Worm (Caenorhabditis elegans) whole organism, early embryonic: ENCODE data around the gene his-3.

Experiments
- B0310.2 ChIP-seq: sonication (generic microtip); optimal IDR thresholded peaks from 2 replicates; lab custom pipeline; 2016; ENCODE audit warnings: mild to moderate bottlenecking, missing genetic modification characterization, missing compliant biosample characterization
- F13C5.2 ChIP-seq: sonication (generic microtip); optimal IDR thresholded peaks from 2 replicates; lab custom pipeline; 2017; ENCODE audit warnings: mild to moderate bottlenecking, missing genetic modification characterization, inconsistent platforms, missing compliant biosample characterization
- aly-1 ChIP-seq: sonication (generic microtip); optimal IDR thresholded peaks from 2 replicates; lab custom pipeline; 2016; ENCODE audit warnings: missing genetic modification characterization, missing compliant biosample characterization
- ama-1 ChIP-seq: fragments of 150-350 bp; optimal IDR thresholded peaks from 2 replicates; lab custom pipeline; 2014
- ceh-13 ChIP-seq: fragments of 200-800 bp; sonication (Bioruptor generic); optimal IDR thresholded peaks from 2 replicates; lab custom pipeline; 2018; ENCODE audit warnings: mild to moderate bottlenecking, missing genetic modification characterization, missing compliant biosample characterization
- ceh-36 ChIP-seq: sonication (generic microtip); optimal IDR thresholded peaks from 2 replicates; lab custom pipeline; 2016; ENCODE audit warnings: missing genetic modification characterization, inconsistent platforms, missing compliant biosample characterization
- ets-7 ChIP-seq: sonication (generic microtip); optimal IDR thresholded peaks from 2 replicates; lab custom pipeline; 2016; ENCODE audit warnings: missing genotype, missing genetic modification characterization, missing compliant biosample characterization
- flt-1 ChIP-seq: fragments of 200-800 bp; sonication (Bioruptor generic); IDR thresholded peaks from 2 replicates; pipeline ENCODE4 v1.3.6; 2022; ENCODE audit warnings: missing genetic modification characterization, missing compliant biosample characterization
- hmbx-1 ChIP-seq: sonication (generic microtip); optimal IDR thresholded peaks from 2 replicates; lab custom pipeline; 2016; ENCODE audit warnings: mild to moderate bottlenecking, missing genetic modification characterization, missing compliant biosample characterization
- hmg-4 ChIP-seq: fragments of 200-800 bp; sonication (Bioruptor generic); optimal IDR thresholded peaks from 2 replicates; lab custom pipeline; 2018; ENCODE audit warnings: mild to moderate bottlenecking, missing genetic modification characterization, missing compliant biosample characterization
- hnd-1 ChIP-seq: sonication (generic microtip); optimal IDR thresholded peaks from 2 replicates; lab custom pipeline; 2016; ENCODE audit warnings: missing genetic modification characterization, missing compliant biosample characterization
- pes-1 ChIP-seq: fragments of 200-800 bp; sonication (Bioruptor generic); IDR thresholded peaks from 2 replicates; pipeline ENCODE4 v1.3.6; 2022; ENCODE audit warnings: missing genetic modification reagents, missing genetic modification characterization, missing compliant biosample characterization
- scrt-1 ChIP-seq: fragments of 200-800 bp; sonication (Bioruptor generic); IDR thresholded peaks from 2 replicates; pipeline ENCODE4 v1.3.6; 2022; ENCODE audit warnings: missing genetic modification characterization, missing compliant biosample characterization
- sea-1 ChIP-seq: fragments of 200-800 bp; sonication (Bioruptor generic); conservative IDR thresholded peaks from 2 replicates; pipeline ENCODE4 v1.3.6; 2022; ENCODE audit warnings: missing genetic modification characterization, missing compliant biosample characterization
- tbx-11 ChIP-seq: fragments of 200-800 bp; sonication (Bioruptor generic); IDR thresholded peaks from 2 replicates; pipeline ENCODE4 v1.3.6; 2022; ENCODE audit warnings: missing genetic modification characterization, missing compliant biosample characterization
- tbx-37 ChIP-seq: fragments of 200-800 bp; sonication (Bioruptor generic); conservative IDR thresholded peaks from 2 replicates; pipeline ENCODE4 v1.3.6; 2022; ENCODE audit warnings: missing genetic modification reagents, missing genetic modification characterization, missing compliant biosample characterization
- tra-4 ChIP-seq: sonication (generic microtip); optimal IDR thresholded peaks from 2 replicates; lab custom pipeline; 2017; ENCODE audit warnings: missing genetic modification characterization, missing compliant biosample characterization

The his-3 gene

DNA sequence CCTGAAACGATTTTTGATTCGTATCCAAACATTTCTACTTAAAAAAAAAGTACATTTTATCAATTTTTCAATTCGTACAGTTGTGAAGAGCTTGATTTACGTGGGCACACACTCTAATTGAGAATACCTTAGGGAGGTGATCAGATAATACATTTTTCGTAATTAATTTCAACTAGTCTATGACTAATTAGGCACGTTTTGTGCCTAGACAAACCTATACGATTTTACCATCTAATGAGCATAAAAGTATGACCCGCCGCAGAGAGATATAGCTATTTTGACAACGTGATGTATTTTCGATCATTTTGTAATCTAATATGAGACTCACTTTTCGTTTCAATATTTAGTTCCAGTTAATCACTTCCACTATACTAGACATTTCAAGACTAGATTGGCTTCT lies 23.6 kb upstream of the his-3 start:
- TF ChIP-seq ceh-36 (tag; lab: Kevin White, UChicago): no peak
- no peak for TF ChIP-seq flt-1 (GFP tag; lab: Robert Waterston, UW)
- TF ChIP-seq sea-1: no peak
- no peak for TF ChIP-seq F13C5.2 (tag; lab: Kevin White, UChicago)
- TF ChIP-seq ceh-13 (GFP tag; lab: Kevin White, UChicago): no peak
- TF ChIP-seq ets-7 (tag; lab: Kevin White, UChicago): no peak
- TF ChIP-seq hmbx-1 (tag; lab: Kevin White, UChicago): no peak
- TF ChIP-seq ama-1 (lab: Kevin White, UChicago): no peak
- TF ChIP-seq tbx-11: no peak
- no peak for TF ChIP-seq tra-4
- no peak for TF ChIP-seq hmg-4 (GFP tag; lab: Kevin White, UChicago)
- no peak for TF ChIP-seq tbx-37
- no peak for TF ChIP-seq aly-1 (tag; lab: Kevin White, UChicago)
- no peak for TF ChIP-seq hnd-1 (tag; lab: Kevin White, UChicago)
- no peak for TF ChIP-seq B0310.2
- TF ChIP-seq scrt-1: no peak
- no peak for TF ChIP-seq pes-1 (GFP tag; lab: Robert Waterston, UW)

DNA sequence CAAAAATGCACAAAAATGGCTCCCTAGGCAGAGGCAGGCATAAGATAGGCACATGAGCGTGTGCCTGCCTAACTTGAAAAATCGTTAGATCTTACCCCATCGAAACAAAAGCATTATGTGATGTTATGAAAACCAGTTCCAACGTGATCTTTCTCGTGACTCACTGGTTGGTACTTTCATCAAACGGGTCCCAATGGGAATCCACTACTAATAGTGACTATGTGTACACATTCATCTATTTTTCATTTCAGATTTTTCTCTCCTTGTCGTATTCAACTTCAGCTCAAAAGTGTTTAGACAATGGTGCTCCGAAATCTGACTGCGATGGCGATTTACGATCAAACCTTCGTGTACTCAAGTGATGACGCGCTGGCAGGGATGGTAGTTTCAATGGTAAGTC lies 22.9 kb upstream of the his-3 start, which contains the start of gene srx-43:
srx-43 (plus strand) TSS at position 301 of the 400 bp plus-strand sequence.
- no peak for TF ChIP-seq flt-1 (GFP tag; lab: Robert Waterston, UW)
- no peak for TF ChIP-seq B0310.2
- TF ChIP-seq pes-1 (GFP tag; lab: Robert Waterston, UW): no peak
- no peak for TF ChIP-seq ama-1 (lab: Kevin White, UChicago)
- no peak for TF ChIP-seq ets-7 (tag; lab: Kevin White, UChicago)
- no peak for TF ChIP-seq hmg-4 (GFP tag; lab: Kevin White, UChicago)
- no peak for TF ChIP-seq tra-4
- no peak for TF ChIP-seq hnd-1 (tag; lab: Kevin White, UChicago)
- TF ChIP-seq sea-1: no peak
- TF ChIP-seq hmbx-1 (tag; lab: Kevin White, UChicago): no peak

DNA sequence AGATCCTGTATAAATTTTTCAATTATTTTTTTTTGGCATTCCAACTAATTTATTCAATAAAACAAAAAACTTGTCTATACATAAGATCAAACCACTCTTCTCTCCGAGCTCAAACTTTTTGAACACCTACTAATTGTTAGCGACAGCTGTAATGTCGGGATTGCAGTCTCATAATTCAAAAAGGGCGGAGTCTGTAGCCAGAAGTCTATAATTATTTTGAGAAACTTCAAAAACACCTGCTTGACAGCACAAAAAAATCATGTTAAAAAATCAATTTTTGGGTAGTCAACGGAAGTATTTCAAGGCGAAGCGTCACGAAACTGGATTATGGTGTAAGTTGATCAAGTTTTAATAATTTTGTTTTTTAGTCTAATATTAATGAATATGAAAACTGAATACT lies 20.6 kb upstream of the his-3 start, which contains the start of gene srx-44:
srx-44 (plus strand) TSS at position 301 of the 400 bp plus-strand sequence.
- TF ChIP-seq pes-1 (GFP tag; lab: Robert Waterston, UW): no peak
- no peak for TF ChIP-seq ceh-36 (tag; lab: Kevin White, UChicago)
- TF ChIP-seq hnd-1 (tag; lab: Kevin White, UChicago): no peak
- no peak for TF ChIP-seq hmg-4 (GFP tag; lab: Kevin White, UChicago)

DNA sequence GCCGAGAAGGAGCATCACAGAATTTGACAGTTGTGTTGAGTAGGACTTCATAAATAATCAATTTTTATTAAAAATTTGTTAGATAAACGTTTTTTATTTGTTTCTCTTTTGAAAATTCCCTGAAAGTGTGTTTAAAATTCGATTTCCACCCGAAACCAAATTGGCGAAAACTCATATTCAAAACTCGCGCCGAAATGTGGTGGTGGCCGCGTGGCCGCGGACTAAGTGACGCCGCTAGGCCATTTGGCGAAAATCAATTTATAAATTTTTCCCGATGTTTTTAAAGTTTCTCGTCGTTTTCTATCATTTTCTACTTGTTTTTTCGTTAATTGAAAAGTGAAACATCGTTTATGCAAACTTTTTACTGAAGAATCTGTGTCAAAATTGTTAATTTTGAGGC lies 18.0 kb upstream of the his-3 start:
- TF ChIP-seq B0310.2 (no peak), aly-1 (tag; lab: Kevin White, UChicago) (no peak), tra-4 (no peak), scrt-1 (no peak), F13C5.2 (tag; lab: Kevin White, UChicago) (no peak), hnd-1 (tag; lab: Kevin White, UChicago) (no peak), tbx-37 (peak; percentile 83)

DNA sequence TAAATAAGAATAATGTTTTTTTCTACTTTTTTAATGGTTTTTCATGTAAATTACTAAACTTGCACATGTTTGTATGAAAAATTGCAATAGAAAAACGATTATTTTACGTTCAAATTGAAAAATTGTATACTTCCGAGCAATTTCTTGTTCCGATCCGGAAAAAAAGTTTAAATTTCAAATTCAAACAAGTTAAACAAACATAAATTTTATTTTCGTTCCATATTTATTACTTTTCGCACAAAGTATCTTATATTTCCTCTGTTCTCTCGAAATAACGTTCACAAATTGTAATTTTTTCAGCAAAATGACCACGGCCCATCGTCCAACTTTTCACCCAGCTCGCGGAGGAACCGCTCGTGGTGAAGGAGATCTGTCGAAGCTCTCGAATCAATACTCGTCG lies 17.6 kb upstream of the his-3 start, which contains the start of gene cwc-15:
cwc-15 (plus strand) TSS at position 301 of the 400 bp plus-strand sequence.
- TF ChIP-seq aly-1 (tag; lab: Kevin White, UChicago) (no peak), F13C5.2 (tag; lab: Kevin White, UChicago) (no peak), sea-1 (no peak), tra-4 (no peak), ceh-36 (tag; lab: Kevin White, UChicago) (no peak), pes-1 (GFP tag; lab: Robert Waterston, UW) (no peak), ama-1 (lab: Kevin White, UChicago) (no peak)

DNA sequence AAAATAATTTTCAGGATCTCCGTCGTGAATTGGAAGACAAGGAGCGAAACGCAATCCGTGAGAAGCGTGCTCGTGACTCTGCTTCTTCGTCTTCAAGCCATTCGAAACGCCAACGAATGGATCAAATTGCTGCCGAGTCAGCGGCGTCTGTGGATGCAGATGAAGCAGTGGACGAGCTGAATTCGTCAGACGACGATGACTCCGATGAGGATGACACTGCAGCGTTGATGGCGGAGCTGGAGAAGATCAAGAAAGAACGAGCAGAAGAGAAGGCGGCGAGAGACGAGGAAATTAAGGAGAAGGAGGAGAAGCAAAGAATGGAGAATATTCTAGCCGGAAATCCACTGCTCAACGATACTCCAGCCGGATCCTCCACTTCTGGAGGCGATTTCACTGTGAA lies 17.0 kb upstream of the his-3 start:
- TF ChIP-seq pes-1 (GFP tag; lab: Robert Waterston, UW): no peak
- no peak for TF ChIP-seq aly-1 (tag; lab: Kevin White, UChicago)
- no peak for TF ChIP-seq tbx-37
- TF ChIP-seq ceh-13 (GFP tag; lab: Kevin White, UChicago): no peak
- no peak for TF ChIP-seq hnd-1 (tag; lab: Kevin White, UChicago)
- TF ChIP-seq sea-1: no peak
- no peak for TF ChIP-seq B0310.2
- TF ChIP-seq hmg-4 (GFP tag; lab: Kevin White, UChicago): no peak
- no peak for TF ChIP-seq flt-1 (GFP tag; lab: Robert Waterston, UW)
- TF ChIP-seq tbx-11: no peak
- no peak for TF ChIP-seq scrt-1

DNA sequence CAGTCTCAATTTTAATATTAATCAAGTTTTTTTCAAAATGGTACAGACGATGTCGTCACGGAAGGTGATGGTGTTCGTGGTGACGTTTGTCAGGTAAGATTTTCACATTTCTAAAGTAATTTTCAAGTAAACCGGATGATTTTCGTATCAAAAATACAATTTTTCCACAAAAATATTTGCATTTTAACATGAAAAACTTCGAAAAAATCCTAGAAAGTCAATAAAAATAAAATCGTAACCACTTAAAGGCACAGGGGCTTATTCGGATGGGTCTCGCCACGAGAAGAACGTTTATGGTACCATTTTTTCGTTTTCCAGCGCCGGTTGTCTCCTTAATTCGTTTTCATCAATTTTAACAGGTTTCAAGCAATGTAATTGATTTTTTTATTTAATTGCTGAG lies 16.3 kb upstream of the his-3 start, which contains the start of gene T10C6.6:
T10C6.6 (plus strand) TSS at position 27 of the 400 bp plus-strand sequence.
- TF ChIP-seq tbx-11 (no peak), pes-1 (GFP tag; lab: Robert Waterston, UW) (no peak), aly-1 (tag; lab: Kevin White, UChicago) (no peak), hmbx-1 (tag; lab: Kevin White, UChicago) (no peak), sea-1 (no peak), F13C5.2 (tag; lab: Kevin White, UChicago) (no peak), ets-7 (tag; lab: Kevin White, UChicago) (no peak), scrt-1 (no peak), ceh-13 (GFP tag; lab: Kevin White, UChicago) (no peak), flt-1 (GFP tag; lab: Robert Waterston, UW) (no peak), ama-1 (lab: Kevin White, UChicago) (no peak), hmg-4 (GFP tag; lab: Kevin White, UChicago) (no peak), hnd-1 (tag; lab: Kevin White, UChicago) (no peak), tra-4 (no peak), tbx-37 (no peak), B0310.2 (no peak), ceh-36 (tag; lab: Kevin White, UChicago) (no peak)

DNA sequence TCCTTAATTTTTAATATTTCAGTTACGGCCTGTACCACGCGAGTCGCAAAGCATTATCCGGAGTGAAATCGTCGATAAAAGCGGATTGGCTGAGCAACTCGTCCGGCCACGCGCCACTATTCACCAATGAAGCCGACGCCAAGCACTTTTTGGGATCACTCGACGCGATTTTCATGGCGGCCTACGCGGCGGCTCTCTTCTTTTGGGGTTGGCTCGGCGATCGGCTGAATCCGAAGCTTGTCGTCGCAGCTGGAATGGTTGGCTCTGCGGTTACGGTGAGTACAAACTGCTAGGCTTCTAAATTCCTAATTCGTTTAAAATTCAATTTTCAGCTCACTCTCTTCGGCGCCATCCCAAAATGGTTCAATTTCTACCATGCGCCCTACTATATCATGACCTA lies 15.7 kb upstream of the his-3 start:
- TF ChIP-seq ama-1 (lab: Kevin White, UChicago): no peak
- TF ChIP-seq ceh-13 (GFP tag; lab: Kevin White, UChicago): no peak
- TF ChIP-seq tbx-37: no peak
- TF ChIP-seq F13C5.2 (tag; lab: Kevin White, UChicago): no peak
- no peak for TF ChIP-seq hmg-4 (GFP tag; lab: Kevin White, UChicago)
- TF ChIP-seq tbx-11: no peak
- TF ChIP-seq scrt-1: no peak
- TF ChIP-seq hnd-1 (tag; lab: Kevin White, UChicago): no peak
